Worm (Caenorhabditis elegans): ENCODE measurements around the gene oac-32.

oac-32 gene

ce11 chrV:1570679-1571078, 25.1 kb upstream of the oac-32 start:
- TF ChIP-seq nhr-28 (tag; optimal IDR thresholded peaks at IDR 0.05) (no peak), M03D4.4 (tag; optimal IDR thresholded peaks at IDR 0.05) (peak; percentile 24), hlh-1 (tag; optimal IDR thresholded peaks at IDR 0.05) (peak; percentile 49), mep-1 (tag; optimal IDR thresholded peaks at IDR 0.05) (peak; percentile 56), mls-2 (tag; optimal IDR thresholded peaks at IDR 0.05) (no peak), unc-120 (tag; optimal IDR thresholded peaks at IDR 0.05; ENCODE audit: poor library complexity, severe bottlenecking) (no peak), bed-3 (GFP tag; optimal IDR thresholded peaks at IDR 0.05) (no peak), sptf-1 (tag; optimal IDR thresholded peaks at IDR 0.05) (no peak), ceh-39 (tag; optimal IDR thresholded peaks at IDR 0.05) (peak; percentile 68), nhr-2 (tag; optimal IDR thresholded peaks at IDR 0.05) (peak; percentile 38), cnd-1 (tag; optimal IDR thresholded peaks at IDR 0.05) (peak; percentile 54), ceh-83 (GFP tag; optimal IDR thresholded peaks at IDR 0.05) (no peak), elt-1 (tag; optimal IDR thresholded peaks at IDR 0.05; ENCODE audit: borderline replicate concordance, insufficient read depth) (peak; percentile 39), nhr-237 (tag; optimal IDR thresholded peaks at IDR 0.05) (no peak), unc-62 (GFP tag; optimal IDR thresholded peaks at IDR 0.05) (peak; percentile 68), ztf-11 (tag; optimal IDR thresholded peaks at IDR 0.05) (peak; percentile 11), elt-3 (tag; optimal IDR thresholded peaks at IDR 0.05) (no peak), zip-8 (tag; optimal IDR thresholded peaks at IDR 0.05) (no peak), tbx-8 (GFP tag; optimal IDR thresholded peaks at IDR 0.05) (no peak)

ce11 chrV:1569750-1570419, 24.3 kb upstream of the oac-32 start:
- TF ChIP-seq M03D4.4 (tag; optimal IDR thresholded peaks at IDR 0.05) (no peak), nhr-2 (tag; optimal IDR thresholded peaks at IDR 0.05) (peak; percentile 65), pha-4 (tag; optimal IDR thresholded peaks at IDR 0.05) (peak; percentile 45), sem-2 (GFP tag; optimal IDR thresholded peaks at IDR 0.05) (no peak), snpc-4 (tag; optimal IDR thresholded peaks at IDR 0.05) (no peak), mab-5 (tag; optimal IDR thresholded peaks at IDR 0.05) (no peak), bed-3 (GFP tag; optimal IDR thresholded peaks at IDR 0.05) (no peak)

ce11 chrV:1566776-1567175, 21.2 kb upstream of the oac-32 start, which contains the start of gene cdc-25.2:
cdc-25.2 (plus strand) TSS chrV:1567076.
- TF ChIP-seq cnd-1 (tag; optimal IDR thresholded peaks at IDR 0.05) = no peak
- no peak for TF ChIP-seq tbx-8 (GFP tag; optimal IDR thresholded peaks at IDR 0.05)
- TF ChIP-seq M03D4.4 (tag; optimal IDR thresholded peaks at IDR 0.05) = no peak
- TF ChIP-seq mab-5 (tag; optimal IDR thresholded peaks at IDR 0.05) = no peak
- no peak for TF ChIP-seq ceh-83 (GFP tag; optimal IDR thresholded peaks at IDR 0.05)
- no peak for TF ChIP-seq mep-1 (tag; optimal IDR thresholded peaks at IDR 0.05)
- TF ChIP-seq ham-2 (GFP tag; optimal IDR thresholded peaks at IDR 0.05) = no peak
- TF ChIP-seq lin-13 (tag; optimal IDR thresholded peaks at IDR 0.05) = no peak
- TF ChIP-seq elt-3 (tag; optimal IDR thresholded peaks at IDR 0.05) = no peak
- no peak for TF ChIP-seq drap-1 (GFP tag; optimal IDR thresholded peaks at IDR 0.05)
- TF ChIP-seq lin-32 (GFP tag; optimal IDR thresholded peaks at IDR 0.05) = no peak
- TF ChIP-seq flh-1 (GFP tag; optimal IDR thresholded peaks at IDR 0.05) = no peak

ce11 chrV:1558113-1558512, 12.5 kb upstream of the oac-32 start:
- TF ChIP-seq ceh-39 (tag; optimal IDR thresholded peaks at IDR 0.05) = no peak
- no peak for TF ChIP-seq ham-2 (GFP tag; optimal IDR thresholded peaks at IDR 0.05)
- TF ChIP-seq lin-13 (tag; optimal IDR thresholded peaks at IDR 0.05) = no peak
- TF ChIP-seq ceh-83 (GFP tag; optimal IDR thresholded peaks at IDR 0.05) = no peak
- no peak for TF ChIP-seq nhr-12 (tag; optimal IDR thresholded peaks at IDR 0.05)
- no peak for TF ChIP-seq sem-2 (GFP tag; optimal IDR thresholded peaks at IDR 0.05)
- no peak for TF ChIP-seq M03D4.4 (tag; optimal IDR thresholded peaks at IDR 0.05)

ce11 chrV:1555072-1555471, 9.5 kb upstream of the oac-32 start:
- TF ChIP-seq zip-8 (tag; optimal IDR thresholded peaks at IDR 0.05) (peak; percentile 93), M03D4.4 (tag; optimal IDR thresholded peaks at IDR 0.05) (no peak)

- TF ChIP-seq nhr-2 (tag; optimal IDR thresholded peaks at IDR 0.05) (no peak), unc-39 (tag; optimal IDR thresholded peaks at IDR 0.05) (no peak), ceh-39 (tag; optimal IDR thresholded peaks at IDR 0.05) (no peak), ces-1 (GFP tag; optimal IDR thresholded peaks at IDR 0.05) (no peak), M03D4.4 (tag; optimal IDR thresholded peaks at IDR 0.05) (no peak), tbx-8 (GFP tag; optimal IDR thresholded peaks at IDR 0.05) (no peak), blmp-1 (tag; optimal IDR thresholded peaks at IDR 0.05) (no peak), lin-32 (GFP tag; optimal IDR thresholded peaks at IDR 0.05) (no peak), unc-62 (GFP tag; optimal IDR thresholded peaks at IDR 0.05) (no peak), nhr-76 (tag; optimal IDR thresholded peaks at IDR 0.05) (no peak), mab-5 (tag; optimal IDR thresholded peaks at IDR 0.05) (no peak), sptf-1 (tag; optimal IDR thresholded peaks at IDR 0.05) (no peak), lsy-2 (tag; optimal IDR thresholded peaks at IDR 0.05) (no peak), ztf-11 (tag; optimal IDR thresholded peaks at IDR 0.05) (no peak)
Measured at ce11 chrV:1553004-1553403, 7.4 kb upstream of the oac-32 start, which contains the start of gene srsx-8. srsx-8 (minus strand) TSS chrV:1553104.
